Worm (Caenorhabditis elegans): Measurements from ENCODE around the gene Y39B6A.29.

ce11 chrV:19058086-19058485 lies 33.5 kb upstream of the Y39B6A.29 start:
- TF ChIP-seq ama-1 (optimal IDR thresholded peaks at IDR 0.05) (no peak), pax-1 (tag; optimal IDR thresholded peaks at IDR 0.05) (no peak), hlh-15 (tag; optimal IDR thresholded peaks at IDR 0.05) (no peak)

All from whole organism, late embryonic.